Fruit fly (Drosophila melanogaster) whole organism, prepupa: Measurements from ENCODE around the gene CG3036.

Experiments used
- Blimp-1 ChIP-seq: fragments of 200-800 bp; sonication (Bioruptor generic); optimal IDR thresholded peaks from 3 replicates; lab custom pipeline; 2017; ENCODE audit warnings: missing biosample characterization, missing genetic modification characterization, mild to moderate bottlenecking, moderate library complexity, missing genetic modification reagents
- CG10631 ChIP-seq: fragments of 200-800 bp; sonication (Bioruptor generic); optimal IDR thresholded peaks from 2 replicates; lab custom pipeline; 2016; ENCODE audit warnings: missing biosample characterization, missing genetic modification characterization
- CG10669 ChIP-seq: fragments of 200-800 bp; sonication (Bioruptor generic); optimal IDR thresholded peaks from 3 replicates; lab custom pipeline; 2018; ENCODE audit warnings: missing biosample characterization, mild to moderate bottlenecking, missing genetic modification characterization, moderate library complexity
- CG11762 ChIP-seq: fragments of 200-800 bp; sonication (Bioruptor generic); optimal IDR thresholded peaks from 3 replicates; lab custom pipeline; 2016; ENCODE audit warnings: missing biosample characterization, missing genetic modification characterization; ENCODE audit not compliant: insufficient read depth
- CG11902 ChIP-seq: fragments of 200-800 bp; sonication (Bioruptor generic); optimal IDR thresholded peaks from 3 replicates; lab custom pipeline; 2016; ENCODE audit warnings: missing biosample characterization, missing genetic modification characterization
- CG16779 ChIP-seq: fragments of 200-800 bp; sonication (Bioruptor generic); optimal IDR thresholded peaks from 3 replicates; lab custom pipeline; 2017; ENCODE audit warnings: missing biosample characterization, mild to moderate bottlenecking, missing genetic modification characterization
- CG31627 ChIP-seq: fragments of 200-800 bp; sonication (Bioruptor generic); optimal IDR thresholded peaks from 3 replicates; lab custom pipeline; 2016; ENCODE audit warnings: missing biosample characterization, missing genetic modification characterization
- CG32006 ChIP-seq: fragments of 200-800 bp; sonication (Bioruptor generic); optimal IDR thresholded peaks from 3 replicates; lab custom pipeline; 2017; ENCODE audit warnings: missing biosample characterization, mild to moderate bottlenecking, missing genetic modification characterization
- CG34406 ChIP-seq: fragments of 200-800 bp; sonication (Bioruptor generic); optimal IDR thresholded peaks from 3 replicates; lab custom pipeline; 2016; ENCODE audit warnings: missing biosample characterization, missing genetic modification characterization
- CG4318 ChIP-seq: fragments of 200-800 bp; sonication (Bioruptor generic); optimal IDR thresholded peaks from 3 replicates; lab custom pipeline; 2017; ENCODE audit warnings: missing biosample characterization, mild to moderate bottlenecking, missing genetic modification characterization
- CG6163 ChIP-seq: fragments of 200-800 bp; sonication (Bioruptor generic); IDR thresholded peaks from 3 replicates; pipeline ENCODE4 v1.3.6; 2022; ENCODE audit warnings: missing biosample characterization, missing genetic modification characterization
- CG6276 ChIP-seq: fragments of 200-800 bp; sonication (Bioruptor generic); optimal IDR thresholded peaks from 2 replicates; lab custom pipeline; 2017; ENCODE audit warnings: missing biosample characterization, mild to moderate bottlenecking, missing genetic modification characterization
- CG6792 ChIP-seq: fragments of 200-800 bp; sonication (Bioruptor generic); optimal IDR thresholded peaks from 3 replicates; lab custom pipeline; 2016; ENCODE audit warnings: missing biosample characterization, missing genetic modification characterization
- CG6854 ChIP-seq: fragments of 200-800 bp; sonication (Bioruptor generic); optimal IDR thresholded peaks from 2 replicates; lab custom pipeline; 2017; ENCODE audit warnings: missing biosample characterization, mild to moderate bottlenecking, missing genetic modification characterization
- CG7368 ChIP-seq: fragments of 200-800 bp; sonication (Bioruptor generic); optimal IDR thresholded peaks from 3 replicates; lab custom pipeline; 2016; ENCODE audit warnings: missing biosample characterization, missing genetic modification characterization
- CG8119 ChIP-seq: fragments of 200-800 bp; sonication (Bioruptor generic); IDR thresholded peaks from 3 replicates; pipeline ENCODE4 v1.3.6; 2022; ENCODE audit warnings: missing biosample characterization, missing genetic modification characterization
- CG8319 ChIP-seq: fragments of 200-800 bp; sonication (Bioruptor generic); optimal IDR thresholded peaks from 3 replicates; lab custom pipeline; 2016; ENCODE audit warnings: missing biosample characterization, missing genetic modification characterization
- CG9139 ChIP-seq: fragments of 200-800 bp; sonication (Bioruptor generic); optimal IDR thresholded peaks from 3 replicates; lab custom pipeline; 2017; ENCODE audit warnings: missing biosample characterization, mild to moderate bottlenecking, missing genetic modification characterization
- Eip78C ChIP-seq: fragments of 200-800 bp; sonication (Bioruptor generic); peaks from one replicate; lab custom pipeline; 2016; ENCODE audit warnings: missing biosample characterization, missing genetic modification characterization
- Ets21C ChIP-seq: fragments of 200-800 bp; sonication (Bioruptor generic); optimal IDR thresholded peaks from 3 replicates; lab custom pipeline; 2016; ENCODE audit warnings: missing biosample characterization, missing genetic modification characterization
- Gug ChIP-seq: fragments of 200-800 bp; sonication (Bioruptor generic); IDR thresholded peaks from 2 replicates; pipeline ENCODE4 v1.3.6; 2022; ENCODE audit warnings: missing biosample characterization, missing genetic modification characterization
- Hr38 ChIP-seq: sonication (Bioruptor generic); optimal IDR thresholded peaks from 2 replicates; lab custom pipeline; 2016; ENCODE audit warnings: missing biosample characterization, missing genetic modification characterization
- Hr39 ChIP-seq: fragments of 200-800 bp; sonication (Bioruptor generic); optimal IDR thresholded peaks from 2 replicates; lab custom pipeline; 2016; ENCODE audit warnings: missing biosample characterization, missing genetic modification characterization
- Hr4 ChIP-seq: fragments of 200-800 bp; sonication (Bioruptor generic); optimal IDR thresholded peaks from 3 replicates; lab custom pipeline; 2016; ENCODE audit warnings: missing biosample characterization, missing genetic modification characterization
- Lpt ChIP-seq: fragments of 200-800 bp; sonication (Bioruptor generic); optimal IDR thresholded peaks from 3 replicates; lab custom pipeline; 2016; ENCODE audit warnings: missing biosample characterization, missing genetic modification characterization
- Met ChIP-seq: fragments of 200-800 bp; sonication (Bioruptor generic); optimal IDR thresholded peaks from 3 replicates; lab custom pipeline; 2016; ENCODE audit warnings: missing biosample characterization, missing genetic modification characterization
- OdsH ChIP-seq: fragments of 200-800 bp; sonication (Bioruptor generic); optimal IDR thresholded peaks from 3 replicates; lab custom pipeline; 2016; ENCODE audit warnings: missing biosample characterization, missing genetic modification characterization
- Smox ChIP-seq: fragments of 200-800 bp; sonication (Bioruptor generic); optimal IDR thresholded peaks from 3 replicates; lab custom pipeline; 2016; ENCODE audit warnings: missing biosample characterization, missing genetic modification characterization
- Sox102F ChIP-seq: fragments of 200-800 bp; sonication (Bioruptor generic); optimal IDR thresholded peaks from 2 replicates; lab custom pipeline; 2016; ENCODE audit warnings: missing biosample characterization, mild to moderate bottlenecking, missing genetic modification characterization
- Sox14 ChIP-seq: fragments of 200-800 bp; sonication (Bioruptor generic); optimal IDR thresholded peaks from 3 replicates; lab custom pipeline; 2016; ENCODE audit warnings: missing biosample characterization, missing genetic modification characterization
- Sox15 ChIP-seq: fragments of 200-800 bp; sonication (Bioruptor generic); optimal IDR thresholded peaks from 3 replicates; lab custom pipeline; 2016; ENCODE audit warnings: missing biosample characterization, missing genetic modification characterization
- achi ChIP-seq: fragments of 200-800 bp; sonication (Bioruptor generic); optimal IDR thresholded peaks from 3 replicates; lab custom pipeline; 2016; ENCODE audit warnings: missing biosample characterization, missing genetic modification characterization
- acj6 ChIP-seq: fragments of 200-800 bp; sonication (Bioruptor generic); optimal IDR thresholded peaks from 3 replicates; lab custom pipeline; 2016; ENCODE audit warnings: missing biosample characterization, missing genetic modification characterization
- cyc ChIP-seq: fragments of 200-800 bp; sonication (Bioruptor generic); optimal IDR thresholded peaks from 3 replicates; lab custom pipeline; 2016; ENCODE audit warnings: missing biosample characterization, missing genetic modification characterization
- dsx ChIP-seq: fragments of 200-800 bp; optimal IDR thresholded peaks from 3 replicates; lab custom pipeline; 2019; ENCODE audit warnings: missing biosample characterization, mild to moderate bottlenecking, missing genetic modification characterization, moderate library complexity; ENCODE audit not compliant: poor library complexity, severe bottlenecking
- eg ChIP-seq: fragments of 200-800 bp; sonication (Bioruptor generic); IDR thresholded peaks from 3 replicates; pipeline ENCODE4 v1.3.6; 2022; ENCODE audit warnings: missing biosample characterization, missing genetic modification characterization
- esn ChIP-seq: fragments of 200-800 bp; sonication (Bioruptor generic); optimal IDR thresholded peaks from 2 replicates; lab custom pipeline; 2016; ENCODE audit warnings: missing biosample characterization, mild to moderate bottlenecking, missing genetic modification characterization, moderate library complexity
- fd59A ChIP-seq: fragments of 200-800 bp; sonication (Bioruptor generic); optimal IDR thresholded peaks from 2 replicates; lab custom pipeline; 2017; ENCODE audit warnings: missing biosample characterization, mild to moderate bottlenecking, missing genetic modification characterization, missing genetic modification reagents
- fd85E ChIP-seq: fragments of 200-800 bp; sonication (Bioruptor generic); optimal IDR thresholded peaks from 3 replicates; lab custom pipeline; 2016; ENCODE audit warnings: missing biosample characterization, missing genetic modification characterization
- net ChIP-seq: fragments of 200-800 bp; sonication (Bioruptor generic); optimal IDR thresholded peaks from 3 replicates; lab custom pipeline; 2016; ENCODE audit warnings: missing biosample characterization, missing genetic modification characterization
- pdm3 ChIP-seq: fragments of 200-800 bp; sonication (Bioruptor generic); optimal IDR thresholded peaks from 3 replicates; lab custom pipeline; 2016; ENCODE audit warnings: missing biosample characterization, missing genetic modification characterization
- salr ChIP-seq, 2 experiments: fragments of 200-800 bp; sonication (Bioruptor generic); optimal IDR thresholded peaks; 3 replicates each; lab custom pipeline; 2016 to 2018; ENCODE audit warnings: missing biosample characterization in 2 of 2, missing genetic modification characterization in 2 of 2, mild to moderate bottlenecking in 1 of 2
- spab ChIP-seq: fragments of 200-800 bp; sonication (Bioruptor generic); optimal IDR thresholded peaks from 2 replicates; lab custom pipeline; 2017; ENCODE audit warnings: missing biosample characterization, mild to moderate bottlenecking, missing genetic modification characterization, missing genetic modification reagents
- ss ChIP-seq, 2 experiments: fragments of 200-800 bp; sonication (Bioruptor generic); optimal IDR thresholded peaks; 2 replicates in 1 of 2; 3 replicates in 1 of 2; lab custom pipeline; 2017 to 2018; ENCODE audit warnings: mild to moderate bottlenecking in 2 of 2, missing biosample characterization in 2 of 2, missing genetic modification characterization in 2 of 2, moderate library complexity in 1 of 2
- svp ChIP-seq: fragments of 200-800 bp; sonication (Bioruptor generic); peaks from one replicate; lab custom pipeline; 2016; ENCODE audit warnings: missing biosample characterization, missing genetic modification characterization
- topi ChIP-seq: fragments of 200-800 bp; sonication (Bioruptor generic); optimal IDR thresholded peaks from 3 replicates; lab custom pipeline; 2016; ENCODE audit warnings: missing biosample characterization, missing genetic modification characterization
- vri ChIP-seq: fragments of 200-800 bp; sonication (Bioruptor generic); optimal IDR thresholded peaks from 3 replicates; lab custom pipeline; 2016; ENCODE audit warnings: missing biosample characterization, mild to moderate bottlenecking, missing genetic modification characterization

CG3036 gene

dm6 chr2L:4887382-4888219, 4.3 kb upstream of the CG3036 start (continued):
- TF ChIP-seq svp (peak; percentile 99), Ets21C (GFP tag; lab: Kevin White, UChicago) (peak; percentile 80), CG10669 (GFP tag; lab: Kevin White, UChicago) (peak; percentile 91), esn (GFP tag; lab: Kevin White, UChicago) (peak; percentile 89), Hr4 (peak; percentile 92), net (GFP tag; lab: Kevin White, UChicago) (peak; percentile 87), CG10631 (peak; percentile 94), Eip78C (peak; percentile 98), vri (peak; percentile 77), Gug (peak; percentile 94), acj6 (GFP tag; lab: Kevin White, UChicago) (peak; percentile 94), eg (peak; percentile 95), cyc (GFP tag; lab: Kevin White, UChicago) (peak; percentile 88), achi (GFP tag; lab: Kevin White, UChicago) (peak; percentile 93), salr (GFP tag; optimal IDR thresholded peaks at IDR 0.05; lab: Kevin White, UChicago) (peak; percentile 80 to 91), fd59A (GFP tag; lab: Kevin White, UChicago) (peak; percentile 92), CG6163 (peak; percentile 97), CG16779 (tag; lab: Kevin White, UChicago) (peak; percentile 76), CG31627 (GFP tag; lab: Kevin White, UChicago) (peak; percentile 87), fd85E (GFP tag; lab: Kevin White, UChicago) (peak; percentile 54), topi (peak; percentile 89), CG6276 (GFP tag; lab: Kevin White, UChicago) (peak; percentile 78), CG9139 (GFP tag; lab: Kevin White, UChicago) (peak; percentile 89), dsx (GFP tag; lab: Kevin White, UChicago) (peak; percentile 95), CG6792 (GFP tag; lab: Kevin White, UChicago) (peak; percentile 89), CG11762 (GFP tag; lab: Kevin White, UChicago) (peak; percentile 92), OdsH (GFP tag; lab: Kevin White, UChicago) (peak; percentile 95)

DNA sequence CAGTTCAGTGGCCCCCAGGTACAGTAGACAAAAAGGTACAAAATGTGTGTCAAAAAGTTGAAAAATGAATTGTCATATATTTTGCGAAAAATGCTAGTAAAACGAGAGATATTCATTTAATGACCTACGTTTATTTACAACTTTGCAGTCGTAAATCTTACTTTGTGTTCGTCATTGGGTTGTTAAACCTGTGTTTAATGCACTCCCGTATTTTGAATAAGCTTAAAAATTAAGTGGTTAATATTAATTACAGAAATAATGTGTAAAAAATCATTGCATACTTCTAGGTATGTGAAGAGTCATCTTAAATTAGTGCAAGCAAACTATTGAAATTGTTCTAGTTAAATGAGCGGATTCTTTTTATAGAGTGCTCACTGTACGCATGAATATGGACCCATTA, 3.4 kb upstream of the CG3036 start:
- TF ChIP-seq CG4318 (GFP tag; lab: Kevin White, UChicago) = no peak
- peak; percentile 30 for TF ChIP-seq OdsH (GFP tag; lab: Kevin White, UChicago)
- TF ChIP-seq pdm3 (GFP tag; lab: Kevin White, UChicago) = no peak
- peak; percentile 12 for TF ChIP-seq fd59A (GFP tag; lab: Kevin White, UChicago)
- no peak for TF ChIP-seq esn (GFP tag; lab: Kevin White, UChicago)
- TF ChIP-seq CG11902 = no peak
- no peak for TF ChIP-seq CG8119 (GFP tag; lab: Robert Waterston, UW)
- no peak for TF ChIP-seq Sox15
- no peak for TF ChIP-seq Blimp-1 (GFP tag; lab: Kevin White, UChicago)
- no peak for TF ChIP-seq CG7368 (GFP tag; lab: Kevin White, UChicago)
- no peak for TF ChIP-seq Sox102F (GFP tag; lab: Kevin White, UChicago)
- no peak for TF ChIP-seq svp
- no peak for TF ChIP-seq CG34406 (GFP tag; lab: Kevin White, UChicago)
- peak; percentile 24 for TF ChIP-seq Met
- peak; percentile 25 for TF ChIP-seq CG10669 (GFP tag; lab: Kevin White, UChicago)
- TF ChIP-seq Lpt = no peak
- no peak for TF ChIP-seq ss (GFP tag; optimal IDR thresholded peaks at IDR 0.05; lab: Kevin White, UChicago)
- no peak for TF ChIP-seq CG8319 (GFP tag; lab: Kevin White, UChicago)
- TF ChIP-seq net (GFP tag; lab: Kevin White, UChicago) = no peak
- no peak for TF ChIP-seq dsx (GFP tag; lab: Kevin White, UChicago)
- no peak for TF ChIP-seq Hr38 (GFP tag; lab: Kevin White, UChicago)
- TF ChIP-seq CG6854 = no peak
- TF ChIP-seq topi = peak; percentile 8
- no peak for TF ChIP-seq Gug
- TF ChIP-seq spab (GFP tag; lab: Kevin White, UChicago) = peak; percentile 25
- peak; percentile 25 for TF ChIP-seq Hr4
- no peak for TF ChIP-seq achi (GFP tag; lab: Kevin White, UChicago)
- peak; percentile 7 for TF ChIP-seq Sox14 (GFP tag; lab: Kevin White, UChicago)
- no peak for TF ChIP-seq Smox
- TF ChIP-seq acj6 (GFP tag; lab: Kevin White, UChicago) = peak; percentile 12
- TF ChIP-seq CG32006 (GFP tag; lab: Kevin White, UChicago) = peak; percentile 16
- peak; percentile 13 for TF ChIP-seq Hr39 (GFP tag; lab: Kevin White, UChicago)
